In the genomic region with DNA sequence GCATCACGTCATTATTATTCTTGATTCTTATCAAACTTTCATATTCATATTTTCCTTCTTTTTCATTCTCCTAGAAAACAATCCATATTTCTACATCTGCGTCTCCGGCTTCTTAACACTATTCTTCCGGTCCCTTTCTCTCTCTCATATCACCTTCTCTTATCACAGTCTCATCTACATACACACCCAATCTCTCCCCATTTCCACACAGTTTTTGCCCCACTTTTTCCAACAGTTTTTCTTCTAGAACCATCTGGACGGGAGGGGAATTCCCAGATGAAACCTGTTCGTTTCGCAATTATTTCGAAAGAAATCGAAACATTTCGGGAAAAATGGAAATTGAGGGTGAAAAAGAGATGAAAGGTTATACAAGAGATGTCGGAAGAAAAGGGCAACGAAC, we compare ENCODE assay signal across 3 worm cellular contexts.
TF ChIP-seq lines count a peak whose summit lies in the region.

No protein-coding gene starts in this region.

TF ChIP-seq in whole organism, L1 larva, 84 proteins besides CTCF, POLR2A, EP300 and RAD21 (continued from another document and continues in another):
- TF ChIP-seq elt-2 (tag; optimal IDR thresholded peaks at IDR 0.05; lab: Kevin White, UChicago), result peak; percentile 79
- TF ChIP-seq tbx-2 (tag; optimal IDR thresholded peaks at IDR 0.05; lab: Kevin White, UChicago), result no peak
- TF ChIP-seq zag-1 (tag; optimal IDR thresholded peaks at IDR 0.05; lab: Kevin White, UChicago), result no peak
- TF ChIP-seq rnt-1 (tag; optimal IDR thresholded peaks at IDR 0.05; lab: Kevin White, UChicago), result no peak
- no peak for TF ChIP-seq ceh-88 (GFP tag; IDR thresholded peaks at IDR 0.05; lab: Robert Waterston, UW)
- no peak for TF ChIP-seq egl-27 (tag; optimal IDR thresholded peaks at IDR 0.05; lab: Kevin White, UChicago)
- TF ChIP-seq fkh-8 (tag; optimal IDR thresholded peaks at IDR 0.05; lab: Kevin White, UChicago), result no peak
- TF ChIP-seq nhr-19 (GFP tag; conservative IDR thresholded peaks at IDR 0.05; lab: Robert Waterston, UW), result no peak
- TF ChIP-seq grh-1 (GFP tag; IDR thresholded peaks at IDR 0.05; lab: Robert Waterston, UW), result peak; percentile 50
- no peak for TF ChIP-seq ets-5 (GFP tag; IDR thresholded peaks at IDR 0.05; lab: Robert Waterston, UW)
- TF ChIP-seq pqm-1 (tag; optimal IDR thresholded peaks at IDR 0.05; lab: Kevin White, UChicago), result no peak
- TF ChIP-seq blmp-1 (tag; optimal IDR thresholded peaks at IDR 0.05; lab: Kevin White, UChicago), result peak; percentile 98
- TF ChIP-seq elt-3 (tag; optimal IDR thresholded peaks at IDR 0.05; lab: Kevin White, UChicago), result peak in 4 of 6 experiments; percentile 15 to 93 (median 91)
- no peak for TF ChIP-seq Y116A8C.19 (tag; optimal IDR thresholded peaks at IDR 0.05; lab: Kevin White, UChicago; ENCODE audit: borderline replicate concordance)
- no peak for TF ChIP-seq sox-4 (tag; optimal IDR thresholded peaks at IDR 0.05; lab: Kevin White, UChicago)
- peak; percentile 75 for TF ChIP-seq nhr-85 (tag; lab: Kevin White, UChicago)
- no peak for TF ChIP-seq ceh-90 (tag; optimal IDR thresholded peaks at IDR 0.05; lab: Kevin White, UChicago)
- no peak for TF ChIP-seq fkh-10 (GFP tag; optimal IDR thresholded peaks at IDR 0.05; lab: Kevin White, UChicago)
- TF ChIP-seq C16A3.4 (tag; optimal IDR thresholded peaks at IDR 0.05; lab: Kevin White, UChicago), result peak; percentile 5
- TF ChIP-seq C04F5.9 (tag; optimal IDR thresholded peaks at IDR 0.05; lab: Kevin White, UChicago), result no peak
- no peak for TF ChIP-seq xbp-1 (tag; optimal IDR thresholded peaks at IDR 0.05; lab: Kevin White, UChicago)
- TF ChIP-seq unc-62 (GFP tag; optimal IDR thresholded peaks at IDR 0.05; lab: Kevin White, UChicago), result no peak
- TF ChIP-seq mab-9 (GFP tag; IDR thresholded peaks at IDR 0.05; lab: Robert Waterston, UW), result no peak
- TF ChIP-seq nhr-11 (tag; optimal IDR thresholded peaks at IDR 0.05; lab: Kevin White, UChicago), result no peak
- no peak for TF ChIP-seq ceh-63 (GFP tag; optimal IDR thresholded peaks at IDR 0.05; lab: Kevin White, UChicago)
- TF ChIP-seq ztf-4 (tag; optimal IDR thresholded peaks at IDR 0.05; lab: Kevin White, UChicago), result no peak
- no peak for TF ChIP-seq lin-13 (GFP tag; optimal IDR thresholded peaks at IDR 0.05; lab: Kevin White, UChicago)
- TF ChIP-seq nhr-28 (tag; optimal IDR thresholded peaks at IDR 0.05; lab: Kevin White, UChicago), result no peak
- TF ChIP-seq swsn-7 (tag; optimal IDR thresholded peaks at IDR 0.05; lab: Kevin White, UChicago), result no peak
- peak; percentile 68 for TF ChIP-seq mep-1 (tag; optimal IDR thresholded peaks at IDR 0.05; lab: Kevin White, UChicago)
- TF ChIP-seq C34B4.2 (tag; optimal IDR thresholded peaks at IDR 0.05; lab: Kevin White, UChicago), result no peak
- TF ChIP-seq fkh-4 (tag; optimal IDR thresholded peaks at IDR 0.05; lab: Kevin White, UChicago; ENCODE audit: borderline replicate concordance), result no peak
- no peak for TF ChIP-seq irx-1 (tag; optimal IDR thresholded peaks at IDR 0.05; lab: Kevin White, UChicago)
- TF ChIP-seq nhr-76 (tag; optimal IDR thresholded peaks at IDR 0.05; lab: Kevin White, UChicago), result no peak
- TF ChIP-seq unc-130 (tag; optimal IDR thresholded peaks at IDR 0.05; lab: Kevin White, UChicago), result no peak
- no peak for TF ChIP-seq unc-30 (tag; optimal IDR thresholded peaks at IDR 0.05; lab: Kevin White, UChicago)
- no peak for TF ChIP-seq aha-1 (tag; optimal IDR thresholded peaks at IDR 0.05; lab: Kevin White, UChicago)
- no peak for TF ChIP-seq ces-1 (GFP tag; optimal IDR thresholded peaks at IDR 0.05; lab: Kevin White, UChicago)
- TF ChIP-seq nhr-77 (tag; optimal IDR thresholded peaks at IDR 0.05; lab: Kevin White, UChicago), result peak; percentile 27
- no peak for TF ChIP-seq tlp-1 (tag; optimal IDR thresholded peaks at IDR 0.05; lab: Kevin White, UChicago)
- no peak for TF ChIP-seq nhr-84 (tag; optimal IDR thresholded peaks at IDR 0.05; lab: Kevin White, UChicago)
- TF ChIP-seq lin-35 (GFP tag; optimal IDR thresholded peaks at IDR 0.05; lab: Kevin White, UChicago), result peak in 1 of 2 experiments; percentile 57
- no peak for TF ChIP-seq sup-37 (GFP tag; optimal IDR thresholded peaks at IDR 0.05; lab: Kevin White, UChicago)
- TF ChIP-seq snpc-4 (tag; optimal IDR thresholded peaks at IDR 0.05; lab: Kevin White, UChicago), result no peak
- no peak for TF ChIP-seq ztf-11 (tag; optimal IDR thresholded peaks at IDR 0.05; lab: Kevin White, UChicago)

TF ChIP-seq in whole organism, L4 larva, 104 proteins besides CTCF, POLR2A, EP300 and RAD21 (continued from another document and continues in another):
- TF ChIP-seq nhr-25 (tag; optimal IDR thresholded peaks at IDR 0.05; lab: Kevin White, UChicago; ENCODE audit: borderline replicate concordance, insufficient read depth), result no peak
- peak; percentile 19 for TF ChIP-seq nhr-102 (tag; optimal IDR thresholded peaks at IDR 0.05; lab: Kevin White, UChicago)
- 0 out of 2 replicates have a peak, but pooled peaks have one; percentile 6 for TF ChIP-seq nhr-41 (GFP tag; IDR thresholded peaks at IDR 0.05; lab: Robert Waterston, UW)
- TF ChIP-seq ZK546.5 (tag; optimal IDR thresholded peaks at IDR 0.05; lab: Kevin White, UChicago), result no peak
- TF ChIP-seq F44E2.7 (GFP tag; IDR thresholded peaks at IDR 0.05; lab: Robert Waterston, UW), result no peak
- TF ChIP-seq nhr-111 (GFP tag; optimal IDR thresholded peaks at IDR 0.05; lab: Kevin White, UChicago), result no peak
- TF ChIP-seq mxl-3 (GFP tag; optimal IDR thresholded peaks at IDR 0.05; lab: Kevin White, UChicago), result peak; percentile 64
- TF ChIP-seq lir-3 (tag; optimal IDR thresholded peaks at IDR 0.05; lab: Kevin White, UChicago), result no peak
- TF ChIP-seq F49E8.2 (tag; optimal IDR thresholded peaks at IDR 0.05; lab: Kevin White, UChicago; ENCODE audit: borderline replicate concordance), result no peak
- TF ChIP-seq tag-97 (GFP tag; IDR thresholded peaks at IDR 0.05; lab: Robert Waterston, UW), result no peak
- peak; percentile 47 for TF ChIP-seq hlh-30 (tag; optimal IDR thresholded peaks at IDR 0.05; lab: Kevin White, UChicago; ENCODE audit: insufficient read depth)
- TF ChIP-seq fos-1 (tag; optimal IDR thresholded peaks at IDR 0.05; lab: Kevin White, UChicago), result no peak
- TF ChIP-seq ceh-28 (tag; optimal IDR thresholded peaks at IDR 0.05; lab: Kevin White, UChicago), result no peak
- no peak for TF ChIP-seq zag-1 (tag; optimal IDR thresholded peaks at IDR 0.05; lab: Kevin White, UChicago)
- peak; percentile 84 for TF ChIP-seq dve-1 (tag; optimal IDR thresholded peaks at IDR 0.05; lab: Kevin White, UChicago; ENCODE audit: insufficient read depth)
- peak; percentile 40 for TF ChIP-seq mep-1 (tag; optimal IDR thresholded peaks at IDR 0.05; lab: Kevin White, UChicago)
- no peak for TF ChIP-seq zfp-2 (tag; optimal IDR thresholded peaks at IDR 0.05; lab: Kevin White, UChicago)
- no peak for TF ChIP-seq ceh-32 (tag; optimal IDR thresholded peaks at IDR 0.05; lab: Kevin White, UChicago; ENCODE audit: poor library complexity)
- TF ChIP-seq saeg-2 (GFP tag; IDR thresholded peaks at IDR 0.05; lab: Robert Waterston, UW), result no peak
- no peak for TF ChIP-seq F37D6.2 (tag; optimal IDR thresholded peaks at IDR 0.05; lab: Kevin White, UChicago)
- TF ChIP-seq set-16 (GFP tag; IDR thresholded peaks at IDR 0.05; lab: Robert Waterston, UW), result no peak
- TF ChIP-seq lin-38 (GFP tag; IDR thresholded peaks at IDR 0.05; lab: Robert Waterston, UW), result peak; percentile 26; the same call in 1 of the 2 replicates
- TF ChIP-seq skn-1 (tag; optimal IDR thresholded peaks at IDR 0.05; lab: Kevin White, UChicago), result no peak
- no peak for TF ChIP-seq daf-8 (GFP tag; IDR thresholded peaks at IDR 0.05; lab: Robert Waterston, UW)
- peak; percentile 33 for TF ChIP-seq nhr-11 (tag; optimal IDR thresholded peaks at IDR 0.05; lab: Kevin White, UChicago)
- TF ChIP-seq nhr-42 (GFP tag; IDR thresholded peaks at IDR 0.05; lab: Robert Waterston, UW), result no peak
- TF ChIP-seq jun-1 (tag; optimal IDR thresholded peaks at IDR 0.05; lab: Kevin White, UChicago), result no peak
- TF ChIP-seq pqm-1 (tag; optimal IDR thresholded peaks at IDR 0.05; lab: Kevin White, UChicago), result peak; percentile 82
- no peak for TF ChIP-seq lin-39 (tag; optimal IDR thresholded peaks at IDR 0.05; lab: Kevin White, UChicago)
- TF ChIP-seq lin-1 (GFP tag; IDR thresholded peaks at IDR 0.05; lab: Robert Waterston, UW), result no peak; the same call in 1 of the 2 replicates
- TF ChIP-seq zip-11 (GFP tag; IDR thresholded peaks at IDR 0.05; lab: Robert Waterston, UW), result no peak
- TF ChIP-seq gei-8 (GFP tag; optimal IDR thresholded peaks at IDR 0.05; lab: Kevin White, UChicago), result no peak
- TF ChIP-seq ceh-44 (GFP tag; IDR thresholded peaks at IDR 0.05; lab: Robert Waterston, UW), result no peak
- no peak for TF ChIP-seq mxl-2 (GFP tag; conservative IDR thresholded peaks at IDR 0.05; lab: Robert Waterston, UW)
- peak; percentile 27 for TF ChIP-seq rbr-2 (tag; optimal IDR thresholded peaks at IDR 0.05; lab: Kevin White, UChicago)
- TF ChIP-seq ama-1 (optimal IDR thresholded peaks at IDR 0.05; lab: Kevin White, UChicago), result peak; percentile 70
- peak; percentile 42 for TF ChIP-seq nhr-10 (tag; optimal IDR thresholded peaks at IDR 0.05; lab: Kevin White, UChicago)
- peak; percentile 38 for TF ChIP-seq nhr-76 (tag; optimal IDR thresholded peaks at IDR 0.05; lab: Kevin White, UChicago)
- TF ChIP-seq dmd-8 (GFP tag; IDR thresholded peaks at IDR 0.05; lab: Robert Waterston, UW), result no peak
- TF ChIP-seq Y5F2A.4 (GFP tag; optimal IDR thresholded peaks at IDR 0.05; lab: Kevin White, UChicago), result no peak
- TF ChIP-seq madf-5 (GFP tag; IDR thresholded peaks at IDR 0.05; lab: Robert Waterston, UW), result 0 out of 4 replicates have a peak, but pooled peaks of 1 of the 2 experiments have one; percentile 26
- no peak for TF ChIP-seq attf-4 (tag; optimal IDR thresholded peaks at IDR 0.05; lab: Kevin White, UChicago)
- peak; percentile 67 for TF ChIP-seq zfp-3 (GFP tag; conservative IDR thresholded peaks at IDR 0.05; lab: Robert Waterston, UW)
- TF ChIP-seq aha-1 (tag; lab: Kevin White, UChicago), result no peak
- TF ChIP-seq tra-1 (GFP tag; IDR thresholded peaks at IDR 0.05; lab: Robert Waterston, UW), result peak; percentile 68; the same call in 1 of the 2 replicates

TF ChIP-seq in whole organism, young adult, 124 proteins besides CTCF, POLR2A, EP300 and RAD21 (continued from another document):
- TF ChIP-seq zim-3 (tag; optimal IDR thresholded peaks at IDR 0.05; lab: Kevin White, UChicago) (no peak), ztf-28 (GFP tag; IDR thresholded peaks at IDR 0.05; lab: Robert Waterston, UW) (no peak), unc-62 (GFP tag; optimal IDR thresholded peaks at IDR 0.05; lab: Kevin White, UChicago) (no peak), F33H1.4 (GFP tag; IDR thresholded peaks at IDR 0.05; lab: Robert Waterston, UW) (no peak), nfya-2 (GFP tag; IDR thresholded peaks at IDR 0.05; lab: Robert Waterston, UW) (no peak), dpff-1 (tag; optimal IDR thresholded peaks at IDR 0.05; lab: Kevin White, UChicago) (no peak), lin-54 (GFP tag; optimal IDR thresholded peaks at IDR 0.05; lab: Kevin White, UChicago) (no peak), B0261.1 (tag; optimal IDR thresholded peaks at IDR 0.05; lab: Kevin White, UChicago) (no peak), F57A8.1 (GFP tag; optimal IDR thresholded peaks at IDR 0.05; lab: Kevin White, UChicago) (no peak), bed-2 (GFP tag; IDR thresholded peaks at IDR 0.05; lab: Robert Waterston, UW) (no peak), K12H6.12 (tag; optimal IDR thresholded peaks at IDR 0.05; lab: Kevin White, UChicago) (no peak), ceh-91 (GFP tag; IDR thresholded peaks at IDR 0.05; lab: Robert Waterston, UW) (no peak), ztf-6 (GFP tag; IDR thresholded peaks at IDR 0.05; lab: Robert Waterston, UW) (no peak), gei-17 (GFP tag; optimal IDR thresholded peaks at IDR 0.05; lab: Kevin White, UChicago) (peak; percentile 10), ekl-4 (GFP tag; IDR thresholded peaks at IDR 0.05; lab: Robert Waterston, UW) (no peak), hsf-1 (GFP tag; IDR thresholded peaks at IDR 0.05; lab: Robert Waterston, UW) (peak; percentile 92), F55B11.4 (tag; optimal IDR thresholded peaks at IDR 0.05; lab: Kevin White, UChicago; ENCODE audit: borderline replicate concordance, insufficient read depth) (no peak), mel-28 (tag; optimal IDR thresholded peaks at IDR 0.05; lab: Kevin White, UChicago; ENCODE audit: borderline replicate concordance) (no peak), K11D2.4 (GFP tag; IDR thresholded peaks at IDR 0.05; lab: Robert Waterston, UW) (peak; percentile 20; the same call in 1 of the 2 replicates), snpc-3.4 (tag; optimal IDR thresholded peaks at IDR 0.05; lab: Kevin White, UChicago) (no peak), lsy-27 (tag; optimal IDR thresholded peaks at IDR 0.05; lab: Kevin White, UChicago; ENCODE audit: borderline replicate concordance, insufficient read depth) (no peak), egl-44 (GFP tag; IDR thresholded peaks at IDR 0.05; lab: Robert Waterston, UW) (no peak), C06A6.2 (GFP tag; conservative IDR thresholded peaks at IDR 0.05; lab: Robert Waterston, UW) (peak; percentile 53; the same call in 1 of the 2 replicates), mcd-1 (GFP tag; IDR thresholded peaks at IDR 0.05; lab: Robert Waterston, UW) (0 out of 2 replicates have a peak, but pooled peaks have one; percentile 21), C17E4.6 (GFP tag; IDR thresholded peaks at IDR 0.05; lab: Robert Waterston, UW) (no peak), lir-1 (GFP tag; conservative IDR thresholded peaks at IDR 0.05; lab: Robert Waterston, UW) (no peak), ceh-58 (GFP tag; IDR thresholded peaks at IDR 0.05; lab: Robert Waterston, UW) (no peak), nhr-27 (tag; optimal IDR thresholded peaks at IDR 0.05; lab: Kevin White, UChicago) (no peak), lsl-1 (GFP tag; optimal IDR thresholded peaks at IDR 0.05; lab: Kevin White, UChicago) (no peak), bed-1 (GFP tag; IDR thresholded peaks at IDR 0.05; lab: Robert Waterston, UW) (no peak), zfh-2 (GFP tag; conservative IDR thresholded peaks at IDR 0.05; lab: Robert Waterston, UW) (no peak), F10E7.11 (tag; optimal IDR thresholded peaks at IDR 0.05; lab: Kevin White, UChicago) (no peak), sea-2 (GFP tag; IDR thresholded peaks at IDR 0.05; lab: Robert Waterston, UW) (no peak), snpc-4 (GFP tag; optimal IDR thresholded peaks at IDR 0.05; lab: Kevin White, UChicago) (no peak), snpc-4 (tag; optimal IDR thresholded peaks at IDR 0.05; lab: Kevin White, UChicago) (no peak), tbp1 (GFP tag; optimal IDR thresholded peaks at IDR 0.05; lab: Kevin White, UChicago) (peak; percentile 32), athp-1 (tag; optimal IDR thresholded peaks at IDR 0.05; lab: Kevin White, UChicago) (no peak), B0035.1 (tag; optimal IDR thresholded peaks at IDR 0.05; lab: Kevin White, UChicago) (no peak), unc-130 (GFP tag; optimal IDR thresholded peaks at IDR 0.05; lab: Kevin White, UChicago) (no peak), xnd-1 (tag; optimal IDR thresholded peaks at IDR 0.05; lab: Kevin White, UChicago) (no peak), hrde-1 (tag; optimal IDR thresholded peaks at IDR 0.05; lab: Kevin White, UChicago; ENCODE audit: borderline replicate concordance) (no peak), lin-35 (GFP tag; optimal IDR thresholded peaks at IDR 0.05; lab: Kevin White, UChicago) (peak in 1 of 3 experiments; percentile 35), Y67H2A.10 (GFP tag; conservative IDR thresholded peaks at IDR 0.05; lab: Robert Waterston, UW) (no peak), B0019.2 (GFP tag; conservative IDR thresholded peaks at IDR 0.05; lab: Robert Waterston, UW) (no peak), ccch-3 (GFP tag; optimal IDR thresholded peaks at IDR 0.05; lab: Kevin White, UChicago) (no peak), madf-6 (GFP tag; IDR thresholded peaks at IDR 0.05; lab: Robert Waterston, UW) (no peak), ceh-100 (GFP tag; IDR thresholded peaks at IDR 0.05; lab: Robert Waterston, UW) (no peak), attf-6 (GFP tag; IDR thresholded peaks at IDR 0.05; lab: Robert Waterston, UW) (no peak)
